Fruit fly (Drosophila melanogaster) ovary, adult (tissue): ENCODE measurements around the gene CG34332.
"Not testable (repeated sequence)": the region's sequence is repeated elsewhere in the genome, so short reads cannot be mapped to it uniquely, and the experiment has no call there.

Source experiments
- CG17801 ChIP-seq: fragments of 200-800 bp; optimal IDR thresholded peaks from 2 replicates; lab custom pipeline; 2019; ENCODE audit warnings: missing biosample characterization, mild to moderate bottlenecking, missing genetic modification characterization, moderate library complexity; ENCODE audit not compliant: partially characterized antibody

Gene CG34332

DNA sequence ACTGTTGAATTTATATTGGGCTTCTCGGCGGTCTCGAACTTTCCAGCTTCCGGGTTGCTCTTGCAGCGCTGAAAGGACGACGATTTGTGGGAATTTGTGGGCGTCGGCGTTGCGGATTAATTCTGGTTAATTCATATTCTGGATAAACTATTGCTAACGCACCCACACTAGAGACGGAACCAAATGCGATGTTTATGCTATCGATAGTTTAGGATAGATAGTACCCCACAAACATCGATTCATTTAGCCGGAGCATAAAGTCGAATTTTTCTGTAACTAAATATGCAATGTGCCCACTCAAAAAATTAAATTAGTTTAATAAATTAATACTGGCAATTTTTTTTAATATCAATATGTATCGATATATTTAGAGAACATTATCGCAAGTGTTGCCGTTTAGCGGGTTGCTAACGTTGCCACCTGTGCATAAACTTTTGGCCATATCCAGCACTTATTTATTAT, 18.9 kb downstream of the CG34332 start, which contains the start of gene Rab35:
Gene Rab35 (minus strand): TSS at position 194 of the 462 bp plus-strand sequence.
- TF ChIP-seq CG17801 (GFP tag; lab: Kevin White, UChicago) = no peak

DNA sequence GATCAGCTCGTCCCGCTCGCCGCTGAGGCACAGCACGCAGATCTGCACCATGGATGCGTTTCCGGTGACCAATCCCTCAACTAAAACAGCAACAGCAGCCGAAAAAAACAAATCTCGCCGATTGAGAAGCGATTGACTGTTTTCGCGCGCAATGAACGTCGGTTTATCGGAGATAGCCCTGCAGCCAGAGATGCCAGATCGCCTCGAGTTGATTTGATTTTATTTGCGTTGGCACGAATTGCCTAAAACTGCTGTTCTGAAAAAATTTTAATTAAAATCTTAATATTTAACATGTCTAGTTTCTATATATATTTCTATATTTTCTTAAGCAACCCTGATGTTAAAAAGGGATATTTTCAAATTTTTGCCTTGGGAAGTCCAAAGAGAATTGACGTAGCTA, 21.8 kb downstream of the CG34332 start:
- no peak for TF ChIP-seq CG17801 (GFP tag; lab: Kevin White, UChicago)

DNA sequence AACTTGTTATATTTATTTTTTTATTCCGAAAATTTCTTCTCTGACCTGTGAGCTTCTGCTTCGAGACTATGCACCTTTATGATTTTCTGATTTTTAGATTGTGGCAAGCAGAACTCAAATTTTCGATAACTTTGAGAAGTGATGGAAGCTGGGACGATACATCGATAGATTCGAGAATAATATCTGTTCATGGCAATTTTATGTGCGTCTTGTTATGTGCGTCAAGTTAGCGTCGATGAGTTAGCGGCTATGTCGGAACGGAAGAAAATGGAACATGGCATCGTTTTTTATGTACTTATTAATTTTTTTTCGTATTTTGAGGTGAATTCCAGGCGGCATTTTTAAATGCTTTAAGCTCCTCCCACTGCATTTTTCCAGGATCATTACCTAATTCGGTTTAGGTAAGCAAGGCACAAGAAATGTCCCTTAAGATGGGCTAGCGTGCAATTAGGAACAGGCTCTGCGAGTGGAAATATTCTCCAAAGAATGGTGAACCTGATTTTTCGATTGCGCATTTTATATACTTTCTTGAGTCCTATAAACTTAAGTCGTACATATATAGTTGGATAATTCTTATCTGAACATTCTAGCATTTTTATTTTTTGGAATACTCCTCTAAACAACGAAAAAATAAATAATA, 25.1 kb downstream of the CG34332 start, which contains the start of gene Phf7:
Gene Phf7 (minus strand): TSS at position 58 of the 640 bp plus-strand sequence.
- TF ChIP-seq CG17801 (GFP tag; lab: Kevin White, UChicago) = no peak

DNA sequence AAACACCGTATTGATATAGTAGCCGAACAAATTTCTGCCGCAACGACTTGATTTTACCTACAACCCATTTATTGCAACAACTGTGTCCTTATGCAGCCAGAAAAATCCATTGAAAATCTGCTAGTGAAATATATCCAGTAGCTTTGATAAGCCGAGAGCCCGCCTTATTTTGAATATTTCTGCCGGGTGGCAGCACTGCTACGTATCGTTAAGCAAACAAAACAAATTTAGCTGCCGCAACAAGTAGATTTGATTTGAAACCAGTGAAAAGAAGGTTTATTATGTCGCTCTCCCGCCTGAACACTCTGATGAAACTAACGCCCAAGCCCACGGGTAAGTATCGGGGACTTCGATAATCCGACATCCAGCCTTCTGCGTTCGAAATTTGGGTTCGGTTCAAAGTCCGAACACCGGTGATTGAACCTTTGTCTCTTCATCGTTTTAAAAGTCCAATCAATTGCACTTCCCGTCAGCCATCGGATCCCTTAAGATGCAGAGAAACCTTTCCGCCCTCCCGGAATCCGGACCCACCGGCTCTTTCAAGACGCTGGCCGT, 25.8 kb downstream of the CG34332 start, which contains the start of gene CG9577:
Gene CG9577 (plus strand): TSS at position 190 of the 555 bp plus-strand sequence.
- TF ChIP-seq CG17801 (GFP tag; lab: Kevin White, UChicago) = peak; percentile 62

DNA sequence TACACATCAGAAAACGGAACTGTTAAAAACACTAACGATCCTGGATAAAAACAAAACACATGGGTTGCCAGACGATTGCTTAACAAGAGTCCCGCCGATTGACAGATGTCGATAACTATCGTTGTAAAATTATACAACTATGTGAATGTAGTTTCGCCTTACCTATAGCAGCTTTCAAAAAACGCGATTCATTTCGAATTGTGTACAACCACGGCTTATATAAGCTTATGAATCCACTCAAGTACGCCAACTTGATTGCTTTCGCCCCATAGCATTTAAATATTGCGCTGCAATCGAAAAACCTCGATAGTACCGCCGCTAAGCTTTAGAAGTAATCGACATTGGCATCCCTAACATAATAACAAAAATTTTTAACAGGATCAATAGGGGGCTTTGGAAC, 29.1 kb downstream of the CG34332 start, which contains the start of the genes CG9581 and CG9578:
Gene CG9581 (minus strand): TSS at position 84 of the 400 bp plus-strand sequence.
Gene CG9578 (plus strand): TSS at position 325 of the 400 bp plus-strand sequence.
- TF ChIP-seq CG17801 (GFP tag; lab: Kevin White, UChicago) = peak; percentile 8

DNA sequence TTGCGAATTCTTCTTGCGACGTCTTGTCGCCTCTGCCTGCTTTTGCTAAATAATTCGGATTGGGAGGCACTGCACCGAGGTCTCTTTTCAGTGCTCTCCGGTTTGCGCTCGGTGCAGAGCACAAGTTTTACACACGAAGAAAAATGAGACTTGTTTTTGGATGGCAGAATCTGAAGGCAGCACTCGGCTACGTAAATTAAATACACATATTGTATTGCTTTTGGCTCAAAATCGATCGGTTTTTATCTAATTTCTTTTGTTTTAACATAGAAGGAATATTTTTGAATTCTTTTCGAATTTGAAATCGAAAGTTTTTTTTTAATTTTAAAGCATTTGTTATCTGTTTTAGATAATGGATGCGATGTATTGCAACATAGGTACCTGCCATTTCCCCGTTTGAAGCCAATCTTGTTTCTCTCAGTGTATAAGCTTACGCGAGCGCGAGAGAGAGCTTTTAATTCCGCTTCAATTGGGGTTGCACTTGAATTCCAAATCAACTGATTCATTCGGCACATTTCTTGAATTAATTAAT, 32.7 kb downstream of the CG34332 start, which contains the start of gene AnxB10:
Gene AnxB10 (minus strand): TSS at position 51 of the 532 bp plus-strand sequence.
- TF ChIP-seq CG17801 (GFP tag; lab: Kevin White, UChicago) = peak; percentile 95

DNA sequence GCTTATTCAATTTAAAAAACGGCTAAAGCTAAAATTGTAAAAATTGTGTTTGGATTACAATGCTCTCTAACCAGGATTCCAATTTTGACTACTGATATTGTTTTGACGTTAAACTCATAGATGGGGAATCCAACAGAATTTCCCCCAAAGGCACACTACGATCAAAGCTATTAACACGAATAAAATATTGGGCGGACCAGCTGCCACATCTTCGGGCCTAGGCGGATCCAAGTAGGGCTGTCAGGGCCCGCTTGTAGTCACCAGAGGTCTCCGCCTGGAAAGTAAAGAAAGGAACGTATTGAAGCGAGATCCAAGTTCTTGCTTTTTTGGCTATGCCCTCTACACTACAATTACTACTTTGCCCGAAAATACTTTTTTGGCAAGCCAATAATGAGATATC, 37.7 kb downstream of the CG34332 start, which contains the start of gene Sdic1:
Gene Sdic1 (minus strand): TSS at position 101 of the 400 bp plus-strand sequence.
- not testable (repeated sequence) for TF ChIP-seq CG17801 (GFP tag; lab: Kevin White, UChicago)

DNA sequence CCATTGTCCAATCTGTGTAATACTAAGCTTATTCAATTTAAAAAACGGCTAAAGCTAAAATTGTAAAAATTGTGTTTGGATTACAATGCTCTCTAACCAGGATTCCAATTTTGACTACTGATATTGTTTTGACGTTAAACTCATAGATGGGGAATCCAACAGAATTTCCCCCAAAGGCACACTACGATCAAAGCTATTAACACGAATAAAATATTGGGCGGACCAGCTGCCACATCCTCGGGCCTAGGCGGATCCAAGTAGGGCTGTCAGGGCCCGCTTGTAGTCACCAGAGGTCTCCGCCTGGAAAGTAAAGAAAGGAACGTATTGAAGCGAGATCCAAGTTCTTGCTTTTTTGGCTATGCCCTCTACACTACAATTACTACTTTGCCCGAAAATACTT, 45.6 kb downstream of the CG34332 start, which contains the start of gene Sdic2:
Gene Sdic2 (minus strand): TSS at position 101 of the 400 bp plus-strand sequence.
- not testable (repeated sequence) for TF ChIP-seq CG17801 (GFP tag; lab: Kevin White, UChicago)
